Fruit fly (Drosophila melanogaster) whole organism: ENCODE data around the gene CG9098.

Source experiments
- CG8478 ChIP-seq: fragments of >200 bp; optimal IDR thresholded peaks from 2 replicates; lab custom pipeline; 2018; ENCODE audit warnings: inconsistent platforms
- Dll ChIP-seq: fragments of >200 bp; optimal IDR thresholded peaks from 2 replicates; lab custom pipeline; 2017
- EcR ChIP-seq, 2 experiments: fragments of >200 bp; optimal IDR thresholded peaks; 2 replicates each; lab custom pipeline; 2017; ENCODE audit warnings: missing biosample characterization in 2 of 2, missing genetic modification characterization in 2 of 2, missing genetic modification reagents in 2 of 2
- pan ChIP-seq: fragments of >200 bp; optimal IDR thresholded peaks from 2 replicates; lab custom pipeline; 2017
- psq ChIP-seq: fragments of >200 bp; optimal IDR thresholded peaks from 2 replicates; lab custom pipeline; 2017
- usp ChIP-seq: fragments of >200 bp; optimal IDR thresholded peaks from 2 replicates; lab custom pipeline; 2017; ENCODE audit warnings: missing biosample characterization, missing genetic modification characterization, mixed read lengths

CG9098 gene

dm6 chr2L:6036710-6037109 lies 24.6 kb upstream of the CG9098 start, which contains the start of gene mtm:
mtm (minus strand) TSS chr2L:6037015.
- TF ChIP-seq psq (lab: Kevin White, UChicago) = no peak
- no peak for TF ChIP-seq pan
- TF ChIP-seq usp (GFP tag; lab: Kevin White, UChicago) = no peak
- TF ChIP-seq Dll (lab: Kevin White, UChicago) = no peak

dm6 chr2L:6035155-6035554 lies 23.0 kb upstream of the CG9098 start:
- TF ChIP-seq EcR (GFP tag; optimal IDR thresholded peaks at IDR 0.05; lab: Kevin White, UChicago) (no peak), usp (GFP tag; lab: Kevin White, UChicago) (no peak)

DNA sequence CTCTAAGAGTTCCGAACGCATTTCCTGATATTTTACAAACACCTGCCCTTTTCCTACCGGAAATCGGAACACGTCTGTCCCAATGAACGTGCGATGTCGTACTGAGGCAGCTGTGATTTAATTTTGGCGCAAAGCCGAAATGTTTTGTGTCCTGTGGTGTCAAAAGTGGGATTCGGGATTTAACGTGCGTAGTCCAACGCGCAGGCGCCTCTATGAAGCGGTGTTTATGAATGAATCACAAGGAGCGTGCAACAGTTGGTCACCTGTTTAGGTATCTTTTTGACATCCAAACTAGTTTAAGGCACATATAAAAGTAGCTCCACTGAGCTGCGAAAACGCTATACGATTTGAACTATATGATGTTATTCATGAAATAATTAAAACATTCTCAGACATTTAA lies 22.2 kb upstream of the CG9098 start, which contains the start of gene CG9109:
CG9109 (minus strand) TSS at position 80 of the 400 bp plus-strand sequence.
- TF ChIP-seq Dll (lab: Kevin White, UChicago) = no peak
- no peak for TF ChIP-seq CG8478 (lab: Kevin White, UChicago)
- no peak for TF ChIP-seq pan
- no peak for TF ChIP-seq psq (lab: Kevin White, UChicago)
- no peak for TF ChIP-seq EcR (GFP tag; optimal IDR thresholded peaks at IDR 0.05; lab: Kevin White, UChicago)
- TF ChIP-seq usp (GFP tag; lab: Kevin White, UChicago) = no peak

dm6 chr2L:6031838-6032237 lies 19.7 kb upstream of the CG9098 start:
- TF ChIP-seq pan (no peak), Dll (lab: Kevin White, UChicago) (no peak), usp (GFP tag; lab: Kevin White, UChicago) (no peak), psq (lab: Kevin White, UChicago) (no peak), CG8478 (lab: Kevin White, UChicago) (no peak)

dm6 chr2L:6028712-6029111 lies 16.6 kb upstream of the CG9098 start:
- no peak for TF ChIP-seq usp (GFP tag; lab: Kevin White, UChicago)
- TF ChIP-seq psq (lab: Kevin White, UChicago) = no peak
- TF ChIP-seq pan = no peak
- TF ChIP-seq Dll (lab: Kevin White, UChicago) = no peak
- no peak for TF ChIP-seq EcR (GFP tag; optimal IDR thresholded peaks at IDR 0.05; lab: Kevin White, UChicago)
- TF ChIP-seq CG8478 (lab: Kevin White, UChicago) = no peak

- TF ChIP-seq psq (lab: Kevin White, UChicago) = no peak
- no peak for TF ChIP-seq EcR (GFP tag; optimal IDR thresholded peaks at IDR 0.05; lab: Kevin White, UChicago)
- no peak for TF ChIP-seq CG8478 (lab: Kevin White, UChicago)
- TF ChIP-seq Dll (lab: Kevin White, UChicago) = no peak
- no peak for TF ChIP-seq pan
- TF ChIP-seq usp (GFP tag; lab: Kevin White, UChicago) = no peak
Measured at dm6 chr2L:6024345-6024907, 12.3 kb upstream of the CG9098 start, which contains the start of gene CG9107. CG9107 (minus strand) TSS chr2L:6024539.

DNA sequence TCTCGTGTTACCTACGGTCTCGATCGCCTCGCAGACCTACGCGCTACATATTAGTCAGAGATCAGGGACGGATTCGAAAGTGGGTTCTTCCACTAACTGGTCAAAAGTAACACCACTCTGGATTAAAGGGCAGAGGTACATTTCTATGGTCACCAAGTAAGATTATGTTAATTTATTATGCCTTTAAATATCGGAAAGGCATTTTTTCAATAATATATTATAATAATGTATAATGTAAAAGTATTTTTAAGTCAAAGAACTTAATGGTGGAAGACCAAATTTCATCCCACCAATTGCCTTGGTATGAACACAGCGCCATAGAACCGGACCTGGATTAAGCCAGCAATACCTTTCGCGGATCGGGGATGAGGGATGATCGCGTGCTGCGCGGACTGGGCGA lies 10.7 kb upstream of the CG9098 start:
- no peak for TF ChIP-seq usp (GFP tag; lab: Kevin White, UChicago)
- no peak for TF ChIP-seq pan
- TF ChIP-seq psq (lab: Kevin White, UChicago) = no peak
- TF ChIP-seq EcR (GFP tag; optimal IDR thresholded peaks at IDR 0.05; lab: Kevin White, UChicago) = no peak
- TF ChIP-seq Dll (lab: Kevin White, UChicago) = no peak
- TF ChIP-seq CG8478 (lab: Kevin White, UChicago) = no peak

DNA sequence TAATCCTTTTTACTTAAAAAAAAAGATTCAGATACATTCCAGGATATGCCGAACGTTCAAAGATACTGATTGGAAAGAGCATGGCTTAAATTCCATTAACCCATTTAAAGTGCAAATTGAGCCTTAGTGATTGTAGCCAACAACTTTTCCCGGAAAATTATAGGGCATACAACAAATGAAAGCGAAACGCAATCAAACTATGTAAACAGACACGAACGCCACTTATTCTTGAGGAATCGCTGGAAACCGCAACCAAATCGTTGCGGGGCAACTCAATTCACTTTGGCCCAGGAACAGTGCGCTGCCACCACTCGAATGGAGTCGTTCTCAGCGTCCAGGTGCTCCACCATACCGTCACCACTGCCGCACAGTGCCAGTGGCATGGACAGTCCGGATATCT lies 8.4 kb upstream of the CG9098 start, which contains the start of gene CG13996:
CG13996 (plus strand) TSS at position 301 of the 400 bp plus-strand sequence.
- TF ChIP-seq EcR (GFP tag; optimal IDR thresholded peaks at IDR 0.05; lab: Kevin White, UChicago) = no peak
- no peak for TF ChIP-seq psq (lab: Kevin White, UChicago)
- TF ChIP-seq Dll (lab: Kevin White, UChicago) = no peak
- TF ChIP-seq pan = no peak
- TF ChIP-seq CG8478 (lab: Kevin White, UChicago) = no peak
- TF ChIP-seq usp (GFP tag; lab: Kevin White, UChicago) = no peak

DNA sequence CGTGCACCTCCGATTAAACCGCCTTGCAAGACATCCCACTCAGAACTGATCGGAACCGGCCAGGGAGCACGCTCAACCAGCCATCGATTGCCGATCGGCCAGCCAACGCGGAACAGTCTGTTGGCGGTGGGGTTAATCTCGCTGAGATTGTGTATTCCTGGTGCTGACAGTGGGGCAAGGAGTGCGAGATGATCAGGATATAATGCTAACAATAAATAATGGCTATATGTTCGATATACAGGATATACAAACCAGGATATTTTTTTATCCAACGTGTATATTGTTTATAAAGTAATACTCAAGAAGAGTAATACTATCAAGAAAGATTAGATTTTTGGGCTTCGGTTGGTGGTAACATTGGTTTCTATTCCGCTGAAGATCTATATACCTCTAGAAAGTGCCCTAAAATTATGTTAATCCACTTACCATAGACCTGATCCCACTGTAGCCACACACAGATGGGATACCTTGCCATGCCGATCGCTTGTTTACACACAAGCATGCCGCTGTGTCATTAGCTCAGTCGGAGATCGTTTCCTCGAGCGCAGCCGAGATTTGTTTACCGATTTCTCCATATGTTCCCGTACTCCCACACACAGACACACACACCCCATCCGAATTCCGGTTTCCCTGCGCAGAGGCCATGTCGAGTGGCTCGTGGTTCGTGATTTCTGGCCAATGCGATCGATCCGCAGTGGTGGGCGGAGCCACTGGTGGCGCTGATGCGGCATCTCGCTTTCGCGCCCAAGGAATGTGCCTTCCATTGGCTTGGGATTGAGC lies 7.4 kb upstream of the CG9098 start, which contains the start of gene H2.0:
H2.0 (minus strand) TSS at position 51 of the 780 bp plus-strand sequence.
- TF ChIP-seq CG8478 (lab: Kevin White, UChicago) = no peak
- no peak for TF ChIP-seq usp (GFP tag; lab: Kevin White, UChicago)
- TF ChIP-seq EcR (GFP tag; optimal IDR thresholded peaks at IDR 0.05; lab: Kevin White, UChicago) = no peak
- no peak for TF ChIP-seq psq (lab: Kevin White, UChicago)
- TF ChIP-seq pan = no peak
- no peak for TF ChIP-seq Dll (lab: Kevin White, UChicago)

DNA sequence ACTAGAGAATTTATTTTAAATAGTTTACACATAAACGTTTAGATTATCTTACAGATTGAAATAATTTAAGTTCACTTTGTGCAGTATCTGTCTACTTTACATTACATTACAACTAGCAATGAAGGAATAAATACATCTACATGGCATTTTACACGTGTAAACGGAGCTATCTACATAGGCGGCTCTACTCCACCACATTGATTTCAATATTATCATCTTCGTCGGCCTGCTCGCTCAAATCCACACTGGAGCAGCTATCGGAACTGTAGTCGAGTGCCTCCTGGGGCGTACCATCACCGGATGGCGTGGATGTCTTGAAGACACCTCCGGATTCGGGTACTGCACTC lies 906 bp upstream of the CG9098 start:
- TF ChIP-seq usp (GFP tag; lab: Kevin White, UChicago) = no peak
- no peak for TF ChIP-seq CG8478 (lab: Kevin White, UChicago)
- TF ChIP-seq EcR (GFP tag; optimal IDR thresholded peaks at IDR 0.05; lab: Kevin White, UChicago) = no peak
- no peak for TF ChIP-seq pan
- TF ChIP-seq Dll (lab: Kevin White, UChicago) = no peak
- no peak for TF ChIP-seq psq (lab: Kevin White, UChicago)

DNA sequence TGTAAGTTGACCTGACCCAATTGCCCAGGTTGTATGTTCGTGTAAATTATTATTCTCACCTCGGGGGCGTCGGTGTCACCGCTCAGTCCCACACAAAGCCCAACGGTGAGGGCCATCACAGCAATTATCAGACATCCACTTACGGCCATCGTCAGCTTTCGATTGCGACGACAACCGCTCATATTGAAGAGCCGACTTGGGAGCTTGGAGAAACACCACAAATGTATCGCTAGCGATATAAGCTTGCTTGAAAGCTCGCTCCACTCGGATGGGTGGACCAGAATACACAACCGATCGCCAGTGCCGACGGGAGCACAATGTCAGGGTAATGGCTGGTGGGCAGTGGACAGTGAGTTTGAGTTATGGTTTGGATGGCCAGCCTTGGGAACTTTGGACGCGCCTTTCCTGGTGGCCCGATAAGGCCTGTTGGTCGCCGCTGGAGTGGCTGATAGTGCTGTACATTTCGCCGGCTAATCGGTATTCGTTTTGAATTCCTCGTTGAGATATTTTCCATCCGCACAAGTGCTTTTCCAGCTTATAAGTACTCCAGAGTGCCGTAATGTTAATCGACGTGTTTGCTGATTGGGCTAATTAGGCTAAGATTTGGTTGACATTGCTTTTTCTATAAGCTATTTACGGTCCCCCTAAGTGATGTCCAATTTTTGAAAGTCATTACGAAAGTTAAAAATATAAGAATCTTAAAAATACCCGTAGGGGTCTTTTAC lies 5.5 kb downstream of the CG9098 start, which contains the start of gene Gal:
Gal (minus strand) TSS at position 320 of the 725 bp plus-strand sequence.
- TF ChIP-seq pan (no peak), CG8478 (lab: Kevin White, UChicago) (no peak), usp (GFP tag; lab: Kevin White, UChicago) (no peak), Dll (lab: Kevin White, UChicago) (no peak), psq (lab: Kevin White, UChicago) (no peak), EcR (GFP tag; optimal IDR thresholded peaks at IDR 0.05; lab: Kevin White, UChicago) (no peak)
